Fruit fly (Drosophila melanogaster) whole organism, pupa: Measurements from ENCODE around the gene CG15145.
A peak's percentile ranks its signal among the peaks of the same experiment; 100 is the strongest.

ENCODE experiments used
- CG10348 ChIP-seq: fragments of 200-800 bp; sonication (Bioruptor generic); IDR thresholded peaks from 2 replicates; pipeline ENCODE4 v1.3.6; 2022; ENCODE audit warnings: missing biosample characterization, missing genetic modification characterization
- CG12605 ChIP-seq: fragments of 200-800 bp; sonication (Bioruptor generic); IDR thresholded peaks from 2 replicates; pipeline ENCODE4 v1.3.6; 2022; ENCODE audit warnings: missing biosample characterization, missing genetic modification characterization
- CG13204 ChIP-seq: fragments of 200-800 bp; sonication (Bioruptor generic); optimal IDR thresholded peaks from 2 replicates; lab custom pipeline; 2018; ENCODE audit warnings: missing biosample characterization, mild to moderate bottlenecking, missing genetic modification characterization, moderate library complexity
- CG14655 ChIP-seq: fragments of 200-800 bp; sonication (Bioruptor generic); optimal IDR thresholded peaks from 3 replicates; lab custom pipeline; 2017; ENCODE audit warnings: mild to moderate bottlenecking, missing biosample characterization, missing genetic modification reagents, missing genetic modification characterization
- CG15710 ChIP-seq: fragments of 200-800 bp; sonication (Bioruptor generic); optimal IDR thresholded peaks from 2 replicates; lab custom pipeline; 2018; ENCODE audit warnings: missing biosample characterization, mild to moderate bottlenecking, missing genetic modification characterization, moderate library complexity
- CG17806 ChIP-seq: fragments of 200-800 bp; sonication (Bioruptor generic); optimal IDR thresholded peaks from 2 replicates; lab custom pipeline; 2018; ENCODE audit warnings: missing biosample characterization, mild to moderate bottlenecking, missing genetic modification characterization, moderate library complexity
- CG32121 ChIP-seq: fragments of 200-800 bp; sonication (Bioruptor generic); IDR thresholded peaks from 2 replicates; pipeline ENCODE4 v1.3.6; 2022; ENCODE audit warnings: missing biosample characterization, missing genetic modification characterization
- CG34367 ChIP-seq: fragments of 200-800 bp; sonication (Bioruptor generic); optimal IDR thresholded peaks from 2 replicates; lab custom pipeline; 2018; ENCODE audit warnings: missing biosample characterization, mild to moderate bottlenecking, missing genetic modification characterization
- CG4496 ChIP-seq: fragments of 200-800 bp; sonication (Bioruptor generic); IDR thresholded peaks from 3 replicates; pipeline ENCODE4 v1.3.6; 2022; ENCODE audit warnings: missing biosample characterization, missing genetic modification characterization
- CG8159 ChIP-seq: fragments of 200-800 bp; sonication (Bioruptor generic); optimal IDR thresholded peaks from 3 replicates; lab custom pipeline; 2018; ENCODE audit warnings: missing biosample characterization, mild to moderate bottlenecking, missing genetic modification characterization, moderate library complexity
- CG8301 ChIP-seq: fragments of 200-800 bp; sonication (Bioruptor generic); optimal IDR thresholded peaks from 2 replicates; lab custom pipeline; 2018; ENCODE audit warnings: missing biosample characterization, mild to moderate bottlenecking, missing genetic modification characterization
- CG9948 ChIP-seq: fragments of 200-800 bp; sonication (Bioruptor generic); optimal IDR thresholded peaks from 2 replicates; lab custom pipeline; 2018; ENCODE audit warnings: missing biosample characterization, mild to moderate bottlenecking, missing genetic modification characterization, moderate library complexity
- D1 ChIP-seq: fragments of 200-800 bp; sonication (Bioruptor generic); optimal IDR thresholded peaks from 2 replicates; lab custom pipeline; 2018; ENCODE audit warnings: missing biosample characterization, mild to moderate bottlenecking, missing genetic modification characterization, moderate library complexity
- EcR ChIP-seq: fragments of 200-800 bp; sonication (Bioruptor generic); optimal IDR thresholded peaks from 3 replicates; lab custom pipeline; 2019; ENCODE audit warnings: missing biosample characterization, missing genetic modification characterization, mild to moderate bottlenecking, moderate library complexity, missing genetic modification reagents
- Ets98B ChIP-seq: fragments of 200-800 bp; sonication (Bioruptor generic); IDR thresholded peaks from 2 replicates; pipeline ENCODE4 v1.3.6; 2022; ENCODE audit warnings: missing biosample characterization, missing genetic modification characterization
- Pif1A ChIP-seq: fragments of 200-800 bp; sonication (Bioruptor generic); optimal IDR thresholded peaks from 3 replicates; lab custom pipeline; 2016; ENCODE audit warnings: missing biosample characterization, missing genetic modification characterization
- Pif1B ChIP-seq: fragments of 200-800 bp; sonication (Bioruptor generic); optimal IDR thresholded peaks from 3 replicates; lab custom pipeline; 2016; ENCODE audit warnings: missing biosample characterization, missing genetic modification characterization
- Snoo ChIP-seq: fragments of 200-800 bp; sonication (Bioruptor generic); optimal IDR thresholded peaks from 3 replicates; lab custom pipeline; 2017; ENCODE audit warnings: missing biosample characterization, mild to moderate bottlenecking, missing genetic modification characterization, inconsistent platforms
- fd96Ca ChIP-seq: fragments of 200-800 bp; sonication (Bioruptor generic); IDR thresholded peaks from 3 replicates; pipeline ENCODE4 v1.3.6; 2022; ENCODE audit warnings: missing biosample characterization, missing genetic modification characterization
- gl ChIP-seq: fragments of 200-800 bp; sonication (Bioruptor generic); optimal IDR thresholded peaks from 2 replicates; lab custom pipeline; 2018; ENCODE audit warnings: missing biosample characterization, mild to moderate bottlenecking, missing genetic modification characterization
- rn ChIP-seq: fragments of 200-800 bp; sonication (Bioruptor generic); IDR thresholded peaks from 2 replicates; pipeline ENCODE4 v1.3.6; 2022; ENCODE audit warnings: missing biosample characterization, missing genetic modification characterization

The CG15145 gene

dm6 chr2L:17532134-17532533 is at the start of gene CG15145:
Gene CG15145, minus strand, starts transcription at chr2L:17532234.
- no peak for TF ChIP-seq Pif1B (GFP tag; lab: Kevin White, UChicago)
- TF ChIP-seq CG8301 (tag; lab: Kevin White, UChicago): no peak
- TF ChIP-seq EcR (GFP tag; lab: Kevin White, UChicago): no peak
- TF ChIP-seq CG10348 (GFP tag; lab: Robert Waterston, UW): no peak
- no peak for TF ChIP-seq Pif1A (GFP tag; lab: Kevin White, UChicago)
- no peak for TF ChIP-seq fd96Ca (GFP tag; lab: Robert Waterston, UW)
- no peak for TF ChIP-seq gl (tag; lab: Kevin White, UChicago)
- TF ChIP-seq CG15710 (tag; lab: Kevin White, UChicago): no peak
- TF ChIP-seq CG14655 (GFP tag; lab: Kevin White, UChicago): no peak
- TF ChIP-seq CG34367 (tag; lab: Kevin White, UChicago): no peak
- TF ChIP-seq D1 (tag; lab: Kevin White, UChicago): no peak
- no peak for TF ChIP-seq CG32121 (GFP tag; lab: Robert Waterston, UW)
- TF ChIP-seq CG4496: no peak
- no peak for TF ChIP-seq CG13204 (GFP tag; lab: Kevin White, UChicago)
- TF ChIP-seq Snoo (tag; lab: Kevin White, UChicago): no peak
- no peak for TF ChIP-seq CG17806 (tag; lab: Kevin White, UChicago)
- no peak for TF ChIP-seq CG8159
- no peak for TF ChIP-seq rn (GFP tag; lab: Robert Waterston, UW)
- TF ChIP-seq Ets98B (GFP tag; lab: Robert Waterston, UW): no peak
- no peak for TF ChIP-seq CG12605 (GFP tag; lab: Robert Waterston, UW)

- TF ChIP-seq Pif1B (GFP tag; lab: Kevin White, UChicago) (no peak), rn (GFP tag; lab: Robert Waterston, UW) (no peak), EcR (GFP tag; lab: Kevin White, UChicago) (no peak), fd96Ca (GFP tag; lab: Robert Waterston, UW) (no peak), CG8301 (tag; lab: Kevin White, UChicago) (no peak), CG10348 (GFP tag; lab: Robert Waterston, UW) (no peak), Snoo (tag; lab: Kevin White, UChicago) (no peak), CG32121 (GFP tag; lab: Robert Waterston, UW) (no peak), CG4496 (no peak), CG9948 (tag; lab: Kevin White, UChicago) (no peak), CG34367 (tag; lab: Kevin White, UChicago) (no peak), Ets98B (GFP tag; lab: Robert Waterston, UW) (no peak), CG12605 (GFP tag; lab: Robert Waterston, UW) (no peak), Pif1A (GFP tag; lab: Kevin White, UChicago) (no peak), gl (tag; lab: Kevin White, UChicago) (no peak), CG14655 (GFP tag; lab: Kevin White, UChicago) (no peak), D1 (tag; lab: Kevin White, UChicago) (no peak)
Observed at dm6 chr2L:17574337-17574912, 42.4 kb upstream of the CG15145 start.

DNA sequence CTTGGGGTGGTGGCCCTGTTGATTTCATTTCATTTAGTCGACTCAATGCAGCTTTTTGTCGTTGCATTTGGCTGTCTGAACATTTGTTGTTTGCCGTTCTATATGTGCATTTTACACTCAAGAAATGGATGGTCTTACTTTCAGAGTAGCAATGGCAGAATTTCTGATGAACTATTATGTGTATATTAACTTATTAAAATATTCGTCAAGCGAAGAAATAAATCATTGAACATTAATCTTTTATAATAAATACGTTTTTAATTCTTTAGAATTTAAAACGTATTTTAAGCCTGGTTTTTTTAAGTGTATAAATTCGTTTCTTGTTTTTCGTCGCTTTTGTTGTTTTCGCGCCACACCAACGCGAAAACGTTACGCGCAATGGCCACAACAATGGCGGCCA is 41.0 kb upstream of the CG15145 start:
- TF ChIP-seq CG32121 (GFP tag; lab: Robert Waterston, UW): no peak
- TF ChIP-seq CG8159: peak; percentile 40

DNA sequence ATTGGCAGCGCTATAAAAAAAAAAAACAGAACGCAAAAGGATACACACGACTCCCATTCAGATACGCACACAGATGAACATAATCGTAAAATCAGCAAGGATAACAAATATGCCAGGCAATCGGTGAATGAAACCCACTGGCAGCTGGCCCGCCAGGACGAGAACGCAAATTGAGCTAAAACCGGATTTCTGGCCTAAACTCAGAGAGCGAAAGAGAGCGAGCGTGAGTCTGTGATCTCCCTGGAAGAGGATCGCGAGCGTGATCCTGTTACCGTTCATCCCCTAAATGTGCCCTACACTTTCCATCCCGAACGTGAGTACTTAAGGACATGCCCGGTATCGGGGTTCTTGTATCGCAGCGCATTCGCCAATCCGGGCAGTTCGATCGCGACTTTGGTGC is 33.7 kb upstream of the CG15145 start:
- TF ChIP-seq EcR (GFP tag; lab: Kevin White, UChicago) (no peak), CG8301 (tag; lab: Kevin White, UChicago) (no peak), CG8159 (no peak), CG13204 (GFP tag; lab: Kevin White, UChicago) (no peak), CG32121 (GFP tag; lab: Robert Waterston, UW) (no peak), CG14655 (GFP tag; lab: Kevin White, UChicago) (no peak), D1 (tag; lab: Kevin White, UChicago) (no peak), rn (GFP tag; lab: Robert Waterston, UW) (no peak), fd96Ca (GFP tag; lab: Robert Waterston, UW) (no peak), gl (tag; lab: Kevin White, UChicago) (no peak), CG12605 (GFP tag; lab: Robert Waterston, UW) (no peak), CG15710 (tag; lab: Kevin White, UChicago) (no peak), CG4496 (no peak), CG10348 (GFP tag; lab: Robert Waterston, UW) (no peak), CG9948 (tag; lab: Kevin White, UChicago) (no peak), CG34367 (tag; lab: Kevin White, UChicago) (no peak), Ets98B (GFP tag; lab: Robert Waterston, UW) (no peak), Pif1A (GFP tag; lab: Kevin White, UChicago) (no peak)

DNA sequence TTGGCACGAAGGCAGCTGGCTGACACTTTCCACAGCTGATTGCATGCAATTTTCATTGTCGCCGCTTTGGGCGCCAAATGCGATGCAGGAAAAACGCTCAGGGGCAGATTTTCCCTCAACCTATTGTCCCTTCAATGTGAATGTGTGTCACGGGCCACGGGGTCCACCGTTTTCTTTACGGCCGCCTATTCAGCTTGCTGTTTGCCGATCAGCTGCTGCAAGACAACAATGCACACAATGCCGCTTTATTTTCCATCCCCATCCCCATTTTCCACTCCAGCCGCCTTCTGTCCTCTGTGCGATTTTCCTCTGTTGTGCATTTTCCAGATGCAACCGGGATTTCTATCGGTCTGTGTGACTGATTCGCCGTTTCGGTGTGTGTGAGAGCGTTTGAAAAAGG is 32.6 kb upstream of the CG15145 start:
- TF ChIP-seq CG15710 (tag; lab: Kevin White, UChicago): no peak
- TF ChIP-seq D1 (tag; lab: Kevin White, UChicago): no peak
- TF ChIP-seq fd96Ca (GFP tag; lab: Robert Waterston, UW): no peak
- TF ChIP-seq CG12605 (GFP tag; lab: Robert Waterston, UW): no peak
- TF ChIP-seq Snoo (tag; lab: Kevin White, UChicago): no peak
- TF ChIP-seq EcR (GFP tag; lab: Kevin White, UChicago): no peak
- TF ChIP-seq Pif1B (GFP tag; lab: Kevin White, UChicago): no peak
- no peak for TF ChIP-seq CG14655 (GFP tag; lab: Kevin White, UChicago)
- TF ChIP-seq CG9948 (tag; lab: Kevin White, UChicago): no peak
- TF ChIP-seq CG13204 (GFP tag; lab: Kevin White, UChicago): no peak
- no peak for TF ChIP-seq CG8159
- TF ChIP-seq CG4496: no peak
- TF ChIP-seq gl (tag; lab: Kevin White, UChicago): no peak
- no peak for TF ChIP-seq CG17806 (tag; lab: Kevin White, UChicago)
